Worm (Caenorhabditis elegans) whole organism, L4/young adult: Measurements from ENCODE around the gene ubh-2.

Experiments used
- W03F9.2 ChIP-seq: fragments of 150-350 bp; optimal IDR thresholded peaks from 2 replicates; lab custom pipeline; 2014; ENCODE audit warnings: missing biosample characterization, missing genetic modification characterization
- dao-5 ChIP-seq: sonication (generic microtip); optimal IDR thresholded peaks from 2 replicates; lab custom pipeline; 2016; ENCODE audit warnings: missing genotype, missing genetic modification characterization, moderate library complexity, missing compliant biosample characterization
- him-1 ChIP-seq: sonication (generic microtip); optimal IDR thresholded peaks from 2 replicates; lab custom pipeline; 2016; ENCODE audit warnings: missing genotype, missing genetic modification reagents, missing genetic modification characterization, missing compliant biosample characterization

Gene ubh-2

ce11 chrV:6508703-6509102 is 914 bp downstream of the ubh-2 start, which contains the start of gene ubh-3:
Gene ubh-3 (minus strand): TSS chrV:6508803.
- TF ChIP-seq dao-5, result no peak
- no peak for TF ChIP-seq W03F9.2 (tag; lab: Kevin White, UChicago)
- no peak for TF ChIP-seq him-1 (tag; lab: Kevin White, UChicago)

- TF ChIP-seq him-1 (tag; lab: Kevin White, UChicago) (no peak), W03F9.2 (tag; lab: Kevin White, UChicago) (no peak), dao-5 (no peak)
Measured at ce11 chrV:6506238-6506956, 3.2 kb downstream of the ubh-2 start.

DNA sequence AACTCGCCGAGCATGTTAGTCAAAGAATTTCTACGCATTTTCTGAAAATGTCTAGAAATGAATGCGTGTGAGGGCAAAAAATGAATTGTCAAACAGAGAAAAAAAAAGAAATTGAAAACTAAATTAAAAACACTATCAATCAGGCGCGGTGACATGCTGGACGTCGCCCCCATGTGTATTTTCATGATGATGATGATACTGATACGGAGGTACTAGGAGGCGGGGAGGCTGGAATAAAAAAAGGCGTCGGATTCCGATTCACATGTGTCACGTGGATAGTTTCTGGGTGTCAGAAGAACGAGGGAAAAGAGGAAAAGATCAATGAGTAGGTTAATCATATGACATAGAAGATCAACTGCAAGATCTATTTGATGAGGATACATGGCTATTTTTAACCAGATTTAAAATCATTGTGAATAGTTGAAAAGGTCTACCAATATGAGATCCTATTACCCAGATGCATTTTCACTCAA is 4.2 kb downstream of the ubh-2 start, which contains the start of gene W01A11.7:
TSS of gene W01A11.7 (minus strand) at position 51 of the 473 bp plus-strand sequence.
- TF ChIP-seq W03F9.2 (tag; lab: Kevin White, UChicago), result no peak
- no peak for TF ChIP-seq him-1 (tag; lab: Kevin White, UChicago)
- no peak for TF ChIP-seq dao-5

- TF ChIP-seq dao-5, result no peak
- no peak for TF ChIP-seq W03F9.2 (tag; lab: Kevin White, UChicago)
- TF ChIP-seq him-1 (tag; lab: Kevin White, UChicago), result no peak
Measured at ce11 chrV:6504131-6504827, 5.3 kb downstream of the ubh-2 start, which contains the start of gene moc-2. Gene moc-2 (minus strand): TSS chrV:6504181.

DNA sequence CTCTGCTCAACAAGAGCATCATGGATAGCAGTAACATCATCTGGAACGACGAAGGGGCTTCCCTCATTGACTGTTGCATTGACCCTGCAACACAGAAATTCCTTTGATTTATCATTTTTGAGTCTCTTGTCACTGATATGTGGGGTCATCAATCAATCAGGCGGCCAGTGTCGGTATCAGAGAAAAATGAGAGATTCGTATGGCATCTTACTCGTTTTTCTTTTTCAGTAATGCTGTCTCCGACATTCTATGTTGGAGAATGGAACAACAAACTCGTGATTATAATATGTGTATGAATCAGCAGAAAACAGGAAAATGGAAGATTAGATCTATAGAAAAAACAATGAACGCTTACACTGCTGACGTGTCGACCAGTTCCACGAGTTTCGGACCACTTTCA is 6.5 kb downstream of the ubh-2 start:
- TF ChIP-seq dao-5, result no peak
- TF ChIP-seq W03F9.2 (tag; lab: Kevin White, UChicago), result no peak
- no peak for TF ChIP-seq him-1 (tag; lab: Kevin White, UChicago)

DNA sequence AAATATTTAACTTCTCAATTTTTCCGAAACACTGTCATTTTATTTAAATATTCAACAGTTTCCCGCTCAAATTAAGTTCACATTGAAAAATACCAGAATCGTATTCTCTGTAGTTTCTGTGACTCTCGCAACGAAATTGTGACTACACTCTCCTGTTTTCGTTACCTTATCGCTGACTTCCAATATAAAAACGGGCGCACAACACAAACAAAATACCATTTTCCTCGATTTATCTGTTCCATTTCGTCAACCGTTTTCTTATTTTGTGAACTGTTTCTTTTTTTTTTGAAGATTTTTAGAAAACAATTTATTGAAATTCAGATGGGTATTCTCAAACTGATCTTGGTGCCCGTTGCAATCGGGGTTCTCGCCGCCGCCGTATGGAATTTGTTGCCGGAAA is 10.7 kb downstream of the ubh-2 start, which contains the start of gene W01A11.1:
TSS of gene W01A11.1 (plus strand) at position 322 of the 400 bp plus-strand sequence.
- TF ChIP-seq him-1 (tag; lab: Kevin White, UChicago), result no peak

DNA sequence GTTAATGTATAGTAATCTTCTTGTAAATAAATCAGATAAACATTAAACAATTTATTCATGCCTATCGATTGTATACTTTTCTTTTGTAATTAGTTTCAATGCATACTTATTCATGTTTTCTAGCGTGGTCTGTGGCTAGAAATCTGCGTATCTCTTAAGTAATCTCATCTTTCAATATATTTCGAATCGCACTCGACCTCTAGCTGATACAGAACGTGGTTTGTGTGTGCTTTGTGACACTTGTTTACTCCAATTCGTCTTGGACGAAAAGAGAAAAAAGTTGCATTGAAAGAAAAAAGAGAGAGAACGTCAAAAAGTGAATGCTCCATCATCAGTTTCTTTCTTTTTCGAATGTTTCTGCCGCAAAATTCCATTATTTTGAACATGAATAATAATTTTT is 11.2 kb downstream of the ubh-2 start:
- TF ChIP-seq W03F9.2 (tag; lab: Kevin White, UChicago), result no peak
- TF ChIP-seq him-1 (tag; lab: Kevin White, UChicago), result no peak
- TF ChIP-seq dao-5, result no peak

- TF ChIP-seq dao-5 (no peak), him-1 (tag; lab: Kevin White, UChicago) (no peak), W03F9.2 (tag; lab: Kevin White, UChicago) (peak; percentile 23)
Measured at ce11 chrV:6496611-6497158, 12.9 kb downstream of the ubh-2 start, which contains the start of gene dgtr-1. Gene dgtr-1 (plus strand): TSS chrV:6497108.

- TF ChIP-seq W03F9.2 (tag; lab: Kevin White, UChicago) (no peak), him-1 (tag; lab: Kevin White, UChicago) (no peak), dao-5 (no peak)
Measured at ce11 chrV:6495353-6495752, 14.3 kb downstream of the ubh-2 start.

DNA sequence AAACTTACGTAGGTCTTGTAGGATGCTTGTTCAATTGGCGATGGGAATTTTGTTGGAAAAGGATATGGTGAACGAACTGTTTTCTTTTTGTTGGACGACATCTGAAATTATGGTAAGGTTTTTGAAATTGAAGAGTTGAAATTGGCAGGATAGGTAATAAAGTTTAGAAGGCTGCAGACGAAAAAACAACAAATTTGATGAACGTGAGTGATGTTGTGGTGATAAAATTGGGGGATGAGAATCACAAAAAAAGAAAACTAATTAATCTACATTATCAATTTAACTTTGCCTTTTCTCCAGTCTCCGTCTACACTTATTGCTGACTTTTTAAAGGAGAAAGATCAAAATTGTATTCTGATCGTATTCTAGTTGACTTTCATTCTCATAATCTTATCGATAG is 15.8 kb downstream of the ubh-2 start, which contains the start of gene cpt-6:
TSS of gene cpt-6 (minus strand) at position 101 of the 400 bp plus-strand sequence.
- TF ChIP-seq W03F9.2 (tag; lab: Kevin White, UChicago) (no peak), him-1 (tag; lab: Kevin White, UChicago) (no peak), dao-5 (no peak)

- no peak for TF ChIP-seq dao-5
- TF ChIP-seq W03F9.2 (tag; lab: Kevin White, UChicago), result no peak
- no peak for TF ChIP-seq him-1 (tag; lab: Kevin White, UChicago)
Measured at ce11 chrV:6492497-6492896, 17.1 kb downstream of the ubh-2 start.

DNA sequence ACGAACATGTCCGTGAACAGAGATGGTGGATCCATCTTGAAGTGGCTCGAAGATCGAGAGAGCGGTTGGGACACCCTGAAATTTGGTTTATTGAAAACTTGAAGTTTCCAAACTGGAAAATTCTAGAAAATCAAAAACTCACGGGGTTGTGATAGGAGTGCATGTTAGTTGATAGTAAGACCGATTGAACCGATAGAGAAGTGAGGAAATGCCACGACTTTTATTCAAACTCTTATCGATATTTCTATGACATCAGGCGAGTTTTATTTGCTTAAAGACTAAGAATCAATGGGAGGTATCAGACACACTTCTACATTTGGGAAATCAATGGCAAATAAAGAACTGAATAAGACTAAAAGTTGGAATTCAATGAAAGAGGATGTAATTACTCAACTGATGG is 20.8 kb downstream of the ubh-2 start, which contains the start of gene lec-10:
TSS of gene lec-10 (minus strand) at position 272 of the 400 bp plus-strand sequence.
- no peak for TF ChIP-seq dao-5
- TF ChIP-seq him-1 (tag; lab: Kevin White, UChicago), result no peak
- TF ChIP-seq W03F9.2 (tag; lab: Kevin White, UChicago), result no peak

- TF ChIP-seq W03F9.2 (tag; lab: Kevin White, UChicago), result no peak
- no peak for TF ChIP-seq dao-5
- no peak for TF ChIP-seq him-1 (tag; lab: Kevin White, UChicago)
Measured at ce11 chrV:6487878-6488277, 21.7 kb downstream of the ubh-2 start.

DNA sequence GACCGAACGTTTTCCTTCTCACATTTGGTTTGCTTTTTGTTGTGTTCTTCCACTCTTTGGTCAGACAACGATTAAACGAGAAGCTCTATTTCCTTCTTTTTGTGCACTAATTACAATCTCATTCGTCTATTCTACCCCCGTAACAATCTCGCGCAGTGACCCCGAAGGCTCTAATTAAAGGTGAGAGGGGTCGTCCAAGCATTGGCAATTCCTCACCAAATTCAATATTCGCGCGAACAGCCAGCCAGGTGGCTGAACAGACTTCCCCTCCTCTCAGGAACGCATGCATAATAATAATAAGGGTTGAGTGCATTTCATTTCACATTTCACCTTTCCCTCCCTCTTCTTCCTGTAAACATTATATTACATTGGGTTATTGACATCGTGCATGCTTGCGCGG is 24.5 kb downstream of the ubh-2 start:
- TF ChIP-seq W03F9.2 (tag; lab: Kevin White, UChicago), result no peak
- no peak for TF ChIP-seq dao-5
- no peak for TF ChIP-seq him-1 (tag; lab: Kevin White, UChicago)
